Fruit fly (Drosophila melanogaster) whole organism, embryonic: ENCODE results near the gene htk.
A peak's percentile ranks its signal among the peaks of the same experiment; 100 is the strongest.

Experiments used
- Abd-B ChIP-seq: fragments of 200-800 bp; sonication (Bioruptor generic); optimal IDR thresholded peaks from 2 replicates; lab custom pipeline; 2018; ENCODE audit warnings: missing biosample characterization, mild to moderate bottlenecking, missing genetic modification characterization, moderate library complexity
- CG10654 ChIP-seq: fragments of 200-800 bp; sonication (Bioruptor generic); optimal IDR thresholded peaks from 2 replicates; lab custom pipeline; 2016; ENCODE audit warnings: missing biosample characterization, missing genetic modification characterization
- CG11560 ChIP-seq: fragments of 200-800 bp; sonication (Bioruptor generic); IDR thresholded peaks from 3 replicates; pipeline ENCODE4 v1.3.6; 2022; ENCODE audit warnings: missing biosample characterization, missing genetic modification characterization
- CG12769 ChIP-seq: fragments of 200-800 bp; sonication (Bioruptor generic); optimal IDR thresholded peaks from 2 replicates; lab custom pipeline; 2019; ENCODE audit warnings: missing biosample characterization, mild to moderate bottlenecking, missing genetic modification characterization, moderate library complexity
- CG13424 ChIP-seq: fragments of 200-800 bp; sonication (Bioruptor generic); optimal IDR thresholded peaks from 2 replicates; lab custom pipeline; 2019; ENCODE audit warnings: missing biosample characterization, mild to moderate bottlenecking, missing genetic modification characterization, moderate library complexity
- CG13894 ChIP-seq: fragments of 200-800 bp; sonication (Bioruptor generic); optimal IDR thresholded peaks from 3 replicates; lab custom pipeline; 2018; ENCODE audit warnings: missing biosample characterization, mild to moderate bottlenecking, missing genetic modification characterization, moderate library complexity
- CG14050 ChIP-seq: fragments of 200-800 bp; sonication (Bioruptor generic); IDR thresholded peaks from 3 replicates; pipeline ENCODE4 v1.3.6; 2022; ENCODE audit warnings: missing biosample characterization, missing genetic modification characterization
- CG14667 ChIP-seq: fragments of 200-800 bp; sonication (Bioruptor generic); IDR thresholded peaks from 2 replicates; pipeline ENCODE4 v1.3.6; 2022; ENCODE audit warnings: missing biosample characterization, missing genetic modification characterization
- CG1529 ChIP-seq: fragments of 200-800 bp; sonication (Bioruptor generic); optimal IDR thresholded peaks from 3 replicates; lab custom pipeline; 2018; ENCODE audit warnings: missing biosample characterization, missing genetic modification characterization
- CG17328 ChIP-seq: fragments of 200-800 bp; sonication (Bioruptor generic); IDR thresholded peaks from 2 replicates; pipeline ENCODE4 v1.3.6; 2022; ENCODE audit warnings: missing biosample characterization, missing genetic modification characterization
- CG2116 ChIP-seq: fragments of 200-800 bp; sonication (Bioruptor generic); optimal IDR thresholded peaks from 3 replicates; lab custom pipeline; 2018; ENCODE audit warnings: missing biosample characterization, mild to moderate bottlenecking, missing genetic modification characterization
- CG32767 ChIP-seq: fragments of 200-800 bp; sonication (Bioruptor generic); IDR thresholded peaks from 2 replicates; pipeline ENCODE4 v1.3.6; 2022; ENCODE audit warnings: missing biosample characterization, missing genetic modification characterization
- CG42726 ChIP-seq: fragments of 200-800 bp; sonication (Bioruptor generic); IDR thresholded peaks from 2 replicates; pipeline ENCODE4 v1.3.6; 2022; ENCODE audit warnings: missing biosample characterization, missing genetic modification characterization; ENCODE audit not compliant: partially characterized antibody
- CG4282 ChIP-seq: fragments of 200-800 bp; sonication (Bioruptor generic); optimal IDR thresholded peaks from 2 replicates; lab custom pipeline; 2016; ENCODE audit warnings: missing biosample characterization, missing genetic modification characterization
- CG43689 ChIP-seq: fragments of 200-800 bp; sonication (Bioruptor generic); IDR thresholded peaks from 2 replicates; pipeline ENCODE4 v1.3.6; 2022; ENCODE audit warnings: missing biosample characterization, missing genetic modification characterization
- CG4424 ChIP-seq: fragments of 200-800 bp; sonication (Bioruptor generic); optimal IDR thresholded peaks from 3 replicates; lab custom pipeline; 2016; ENCODE audit warnings: missing biosample characterization, missing genetic modification characterization
- CG4730 ChIP-seq: fragments of 200-800 bp; sonication (Bioruptor generic); IDR thresholded peaks from 2 replicates; pipeline ENCODE4 v1.3.6; 2022; ENCODE audit warnings: missing biosample characterization, missing genetic modification characterization
- CG5953 ChIP-seq: fragments of 200-800 bp; sonication (Bioruptor generic); IDR thresholded peaks from 2 replicates; pipeline ENCODE4 v1.3.6; 2022; ENCODE audit warnings: missing biosample characterization, missing genetic modification characterization
- CG8478 ChIP-seq: fragments of >200 bp; optimal IDR thresholded peaks from 2 replicates; lab custom pipeline; 2018
- CG9727 ChIP-seq: fragments of 200-800 bp; sonication (Bioruptor generic); optimal IDR thresholded peaks from 3 replicates; lab custom pipeline; 2017; ENCODE audit warnings: missing biosample characterization, mild to moderate bottlenecking, missing genetic modification characterization
- CG9876 ChIP-seq: fragments of 200-800 bp; sonication (Bioruptor generic); optimal IDR thresholded peaks from 2 replicates; lab custom pipeline; 2016; ENCODE audit warnings: missing biosample characterization, missing genetic modification characterization
- CG9932 ChIP-seq: fragments of 200-800 bp; sonication (Bioruptor generic); IDR thresholded peaks from 2 replicates; pipeline ENCODE4 v1.3.6; 2022; ENCODE audit warnings: missing biosample characterization, missing genetic modification characterization
- CHES-1-like ChIP-seq: fragments of 200-800 bp; sonication (Bioruptor generic); optimal IDR thresholded peaks from 2 replicates; lab custom pipeline; 2016; ENCODE audit warnings: missing biosample characterization, missing genetic modification characterization
- Dad ChIP-seq: fragments of 200-800 bp; sonication (Bioruptor generic); optimal IDR thresholded peaks from 3 replicates; lab custom pipeline; 2016; ENCODE audit warnings: missing biosample characterization, missing genetic modification characterization
- Dfd ChIP-seq, 2 experiments: fragments of >200 bp; optimal IDR thresholded peaks; 2 replicates each; lab custom pipeline; 2017; ENCODE audit warnings: missing biosample characterization in 2 of 2, missing genetic modification characterization in 2 of 2
- Dll ChIP-seq: fragments of 200-800 bp; sonication (Bioruptor generic); IDR thresholded peaks from 4 replicates; pipeline ENCODE4 v1.3.6; 2022; ENCODE audit warnings: missing biosample characterization, missing genetic modification characterization; ENCODE audit not compliant: partially characterized antibody
- Dp ChIP-seq: fragments of 200-800 bp; sonication (Bioruptor generic); optimal IDR thresholded peaks from 2 replicates; lab custom pipeline; 2018; ENCODE audit warnings: missing biosample characterization, mild to moderate bottlenecking, missing genetic modification characterization, moderate library complexity
- HHEX ChIP-seq: fragments of 200-800 bp; sonication (Bioruptor generic); optimal IDR thresholded peaks from 3 replicates; lab custom pipeline; 2017; ENCODE audit warnings: missing biosample characterization, mild to moderate bottlenecking, missing genetic modification characterization, missing genetic modification reagents
- HmgZ ChIP-seq: fragments of 200-800 bp; sonication (Bioruptor generic); optimal IDR thresholded peaks from 2 replicates; lab custom pipeline; 2018; ENCODE audit warnings: missing biosample characterization, mild to moderate bottlenecking, missing genetic modification characterization
- Myb ChIP-seq: fragments of 200-800 bp; sonication (Bioruptor generic); optimal IDR thresholded peaks from 2 replicates; lab custom pipeline; 2016; ENCODE audit warnings: missing biosample characterization, missing genetic modification characterization
- Scr ChIP-seq: fragments of 200-800 bp; sonication (Bioruptor generic); IDR thresholded peaks from 2 replicates; pipeline ENCODE4 v1.3.6; 2022; ENCODE audit warnings: missing biosample characterization, missing genetic modification characterization; ENCODE audit not compliant: partially characterized antibody
- Spps ChIP-seq: fragments of 200-800 bp; sonication (Bioruptor generic); optimal IDR thresholded peaks from 2 replicates; lab custom pipeline; 2018; ENCODE audit warnings: missing biosample characterization, mild to moderate bottlenecking, missing genetic modification characterization
- Sry-δ ChIP-seq: fragments of 200-800 bp; sonication (Bioruptor generic); optimal IDR thresholded peaks from 2 replicates; lab custom pipeline; 2016; ENCODE audit warnings: missing biosample characterization, missing genetic modification characterization
- Taf1 ChIP-seq: fragments of 200-800 bp; sonication (Bioruptor generic); IDR thresholded peaks from 2 replicates; pipeline ENCODE4 v1.3.6; 2022; ENCODE audit warnings: missing biosample characterization, missing genetic modification characterization
- Tbp ChIP-seq: fragments of >200 bp; optimal IDR thresholded peaks from 2 replicates; lab custom pipeline; 2018; ENCODE audit warnings: missing biosample characterization, missing genetic modification characterization
- btn ChIP-seq: fragments of 200-800 bp; sonication (Bioruptor generic); optimal IDR thresholded peaks from 2 replicates; lab custom pipeline; 2016; ENCODE audit warnings: missing biosample characterization, missing genetic modification characterization
- dmrt99B ChIP-seq: fragments of 200-800 bp; sonication (Bioruptor generic); optimal IDR thresholded peaks from 2 replicates; lab custom pipeline; 2018; ENCODE audit warnings: missing biosample characterization, mild to moderate bottlenecking, missing genetic modification characterization, moderate library complexity
- fd64A ChIP-seq: fragments of 200-800 bp; sonication (Bioruptor generic); optimal IDR thresholded peaks from 3 replicates; lab custom pipeline; 2018; ENCODE audit warnings: missing biosample characterization, mild to moderate bottlenecking, missing genetic modification characterization
- fu2 ChIP-seq: fragments of 200-800 bp; sonication (Bioruptor generic); optimal IDR thresholded peaks from 2 replicates; lab custom pipeline; 2016; ENCODE audit warnings: missing biosample characterization, missing genetic modification characterization
- grau ChIP-seq: fragments of 200-800 bp; optimal IDR thresholded peaks from 3 replicates; lab custom pipeline; 2019; ENCODE audit warnings: missing biosample characterization, mild to moderate bottlenecking, missing genetic modification characterization, moderate library complexity
- kah ChIP-seq: fragments of 200-800 bp; sonication (Bioruptor generic); optimal IDR thresholded peaks from 2 replicates; lab custom pipeline; 2018; ENCODE audit warnings: missing biosample characterization, mild to moderate bottlenecking, missing genetic modification characterization
- lola ChIP-seq, 3 experiments: fragments of >200 bp in 2 of 3; fragments of 200-800 bp in 1 of 3; sonication (Bioruptor generic) in 1 of 3; optimal IDR thresholded peaks; 2 replicates each; lab custom pipeline; 2017 to 2019; ENCODE audit warnings: missing biosample characterization in 3 of 3, missing genetic modification characterization in 3 of 3, mild to moderate bottlenecking in 1 of 3, moderate library complexity in 1 of 3
- onecut ChIP-seq: fragments of 200-800 bp; sonication (Bioruptor generic); IDR thresholded peaks from 2 replicates; pipeline ENCODE4 v1.3.6; 2022; ENCODE audit warnings: missing biosample characterization, missing genetic modification characterization
- otp ChIP-seq: fragments of 200-800 bp; sonication (Bioruptor generic); IDR thresholded peaks from 3 replicates; pipeline ENCODE4, ENCODE4 v1.3.6; 2022; ENCODE audit warnings: missing biosample characterization, missing genetic modification characterization
- sens-2 ChIP-seq: fragments of 200-800 bp; sonication (Bioruptor generic); IDR thresholded peaks from 2 replicates; pipeline ENCODE4 v1.3.6; 2022; ENCODE audit warnings: missing biosample characterization, missing genetic modification characterization
- sima ChIP-seq: fragments of 200-800 bp; sonication (Bioruptor generic); optimal IDR thresholded peaks from 2 replicates; lab custom pipeline; 2016; ENCODE audit warnings: missing biosample characterization, missing genetic modification characterization
- slbo ChIP-seq: fragments of 200-800 bp; sonication (Bioruptor generic); IDR thresholded peaks from 2 replicates; pipeline ENCODE4 v1.3.6; 2022; ENCODE audit warnings: missing biosample characterization, missing genetic modification characterization
- tin ChIP-seq: fragments of 200-800 bp; sonication (Bioruptor generic); optimal IDR thresholded peaks from 3 replicates; lab custom pipeline; 2016; ENCODE audit warnings: missing biosample characterization, missing genetic modification characterization
- twi ChIP-seq: fragments of 200-800 bp; optimal IDR thresholded peaks from 2 replicates; lab custom pipeline; 2019; ENCODE audit warnings: missing biosample characterization, mild to moderate bottlenecking, missing genetic modification characterization, moderate library complexity
- wor ChIP-seq: fragments of 200-800 bp; sonication (Bioruptor generic); IDR thresholded peaks from 2 replicates; pipeline ENCODE4 v1.3.6; 2022; ENCODE audit warnings: missing biosample characterization, missing genetic modification characterization
- zen ChIP-seq: fragments of 200-800 bp; sonication (Bioruptor generic); optimal IDR thresholded peaks from 3 replicates; lab custom pipeline; 2018; ENCODE audit warnings: missing biosample characterization, mild to moderate bottlenecking, missing genetic modification characterization, moderate library complexity

Gene htk

DNA sequence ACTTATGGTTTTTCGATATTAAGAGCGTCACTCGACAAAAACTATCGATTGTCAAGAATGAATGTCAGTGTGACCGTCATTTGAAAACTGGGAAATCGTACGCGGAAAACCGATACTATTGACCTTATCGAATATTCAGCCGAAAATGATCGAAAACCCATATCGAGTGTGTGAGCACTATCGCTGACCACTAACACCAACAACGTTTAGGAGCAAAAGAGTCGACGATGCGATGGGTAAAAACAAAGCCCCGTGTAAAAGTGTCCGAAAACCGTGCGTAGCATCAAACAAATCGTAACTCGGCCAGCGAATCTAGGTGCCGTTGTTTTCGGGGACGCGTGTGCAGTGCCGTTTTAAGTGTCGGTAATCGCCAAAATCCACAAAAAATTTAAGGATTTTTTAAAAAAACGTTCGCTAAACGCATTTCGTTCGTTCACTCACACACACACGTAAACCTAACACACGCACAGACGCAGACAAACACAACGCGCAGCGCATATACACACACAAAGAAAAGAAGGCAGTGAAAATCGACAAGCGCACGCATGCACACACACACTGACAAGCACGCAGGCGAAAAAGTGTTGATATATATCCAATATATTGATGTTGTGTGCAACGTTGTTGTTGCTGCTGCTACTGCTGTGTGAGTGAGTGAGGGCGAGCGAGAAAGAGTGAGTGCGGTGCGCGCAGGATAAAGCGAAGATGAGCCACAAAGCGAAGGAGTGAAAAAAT is 20.5 kb downstream of the htk start, which contains the start of the genes CG7326 and Dora (continued):
- peak in 1 of 3 experiments; percentile 59 for TF ChIP-seq lola (GFP tag; optimal IDR thresholded peaks at IDR 0.05; lab: Kevin White, UChicago)
- no peak for TF ChIP-seq CG10654 (GFP tag; lab: Kevin White, UChicago)
- peak; percentile 99 for TF ChIP-seq CG11560
- TF ChIP-seq Taf1 = no peak
- peak; percentile 56 for TF ChIP-seq Myb (GFP tag; lab: Kevin White, UChicago)
- no peak for TF ChIP-seq CG43689 (GFP tag; lab: Robert Waterston, UW)
- TF ChIP-seq CG9727 (GFP tag; lab: Kevin White, UChicago) = no peak
- peak; percentile 87 for TF ChIP-seq Scr
- TF ChIP-seq CG13424 (tag; lab: Kevin White, UChicago) = no peak
- TF ChIP-seq CG14050 (GFP tag; lab: Robert Waterston, UW) = no peak; the same call in 2 of the 3 replicates
- no peak for TF ChIP-seq fd64A (GFP tag; lab: Kevin White, UChicago)
- peak; percentile 46 for TF ChIP-seq CHES-1-like (GFP tag; lab: Kevin White, UChicago)
- TF ChIP-seq btn (GFP tag; lab: Kevin White, UChicago) = no peak
- no peak for TF ChIP-seq CG32767 (GFP tag; lab: Robert Waterston, UW)
- TF ChIP-seq onecut = peak; percentile 80
- TF ChIP-seq kah = no peak
- peak; percentile 35 for TF ChIP-seq CG13894 (tag; lab: Kevin White, UChicago)
- peak; percentile 87 for TF ChIP-seq Dll (GFP tag; lab: Robert Waterston, UW)
- no peak for TF ChIP-seq sens-2 (GFP tag; lab: Robert Waterston, UW)
- no peak for TF ChIP-seq sima
- no peak for TF ChIP-seq CG5953 (GFP tag; lab: Robert Waterston, UW)
- TF ChIP-seq CG17328 (GFP tag; lab: Robert Waterston, UW) = no peak
- no peak for TF ChIP-seq CG9876
- TF ChIP-seq zen (tag; lab: Kevin White, UChicago) = no peak
- no peak for TF ChIP-seq HHEX (GFP tag; lab: Kevin White, UChicago)
- no peak for TF ChIP-seq grau (tag; lab: Kevin White, UChicago)
- TF ChIP-seq otp (GFP tag; lab: Robert Waterston, UW) = no peak
- TF ChIP-seq CG14667 (GFP tag; lab: Robert Waterston, UW) = no peak
- no peak for TF ChIP-seq Abd-B
- peak; percentile 92 for TF ChIP-seq Sry-δ (GFP tag; lab: Kevin White, UChicago)
- TF ChIP-seq fu2 (GFP tag; lab: Kevin White, UChicago) = no peak
- TF ChIP-seq CG12769 (tag; lab: Kevin White, UChicago) = no peak
- no peak for TF ChIP-seq CG4730
- no peak for TF ChIP-seq twi (tag; lab: Kevin White, UChicago)
- no peak for TF ChIP-seq tin (GFP tag; lab: Kevin White, UChicago)
- TF ChIP-seq Dp = peak; percentile 52
- no peak for TF ChIP-seq Dad (GFP tag; lab: Kevin White, UChicago)
- TF ChIP-seq CG2116 = peak; percentile 81
- TF ChIP-seq CG1529 (GFP tag; lab: Kevin White, UChicago) = no peak
- TF ChIP-seq CG4424 (GFP tag; lab: Kevin White, UChicago) = no peak
- no peak for TF ChIP-seq CG4282
- TF ChIP-seq CG9932 = no peak; the same call in 1 of the 2 replicates
- no peak for TF ChIP-seq wor
- TF ChIP-seq HmgZ (tag; lab: Kevin White, UChicago) = peak; percentile 31
- TF ChIP-seq Dfd (GFP tag; optimal IDR thresholded peaks at IDR 0.05; lab: Kevin White, UChicago) = no peak
- TF ChIP-seq Tbp (GFP tag; lab: Kevin White, UChicago) = no peak
- peak; percentile 92 for TF ChIP-seq CG8478 (lab: Kevin White, UChicago)
- no peak for TF ChIP-seq Spps (tag; lab: Kevin White, UChicago)
- TF ChIP-seq slbo (GFP tag; lab: Robert Waterston, UW) = no peak
- no peak for TF ChIP-seq dmrt99B (tag; lab: Kevin White, UChicago)
- TF ChIP-seq CG42726 (GFP tag; lab: Robert Waterston, UW) = peak; percentile 77; the same call in 1 of the 2 replicates
